Worm (Caenorhabditis elegans): ENCODE measurements around the gene tni-1.

Gene tni-1

ce11 chrX:11385916-11386315 lies 8.6 kb upstream of the tni-1 start:
- no peak for TF ChIP-seq zag-1 (tag; optimal IDR thresholded peaks at IDR 0.05)
- no peak for TF ChIP-seq ctbp-1 (GFP tag; IDR thresholded peaks at IDR 0.05)
- TF ChIP-seq zfp-3 (GFP tag; conservative IDR thresholded peaks at IDR 0.05) = no peak
- TF ChIP-seq R02D3.7 (tag; optimal IDR thresholded peaks at IDR 0.05) = no peak
- TF ChIP-seq nhr-6 (tag; optimal IDR thresholded peaks at IDR 0.05) = no peak
- TF ChIP-seq unc-62 (GFP tag; optimal IDR thresholded peaks at IDR 0.05 in 1 of 2) = no peak
- no peak for TF ChIP-seq unc-62 (tag; optimal IDR thresholded peaks at IDR 0.05)

- peak; percentile 26 for TF ChIP-seq hlh-11 (tag; optimal IDR thresholded peaks at IDR 0.05)
- 0 out of 2 replicates have a peak, but pooled peaks have one; percentile 56 for TF ChIP-seq madf-9 (GFP tag; conservative IDR thresholded peaks at IDR 0.05)
- peak in 1 of 2 experiments; percentile 96 for TF ChIP-seq unc-62 (GFP tag; optimal IDR thresholded peaks at IDR 0.05 in 1 of 2)
- TF ChIP-seq unc-62 (tag; optimal IDR thresholded peaks at IDR 0.05) = no peak
- TF ChIP-seq aha-1 (tag) = peak; percentile 74
- peak; percentile 87 for TF ChIP-seq set-16 (GFP tag; IDR thresholded peaks at IDR 0.05)
- no peak for TF ChIP-seq hif-1 (tag; optimal IDR thresholded peaks at IDR 0.05)
- TF ChIP-seq mdl-1 (tag; optimal IDR thresholded peaks at IDR 0.05) = peak in 1 of 2 experiments; percentile 21
- 0 out of 2 replicates have a peak, but pooled peaks have one; percentile 46 for TF ChIP-seq tag-97 (GFP tag; IDR thresholded peaks at IDR 0.05)
- no peak for TF ChIP-seq nhr-77 (tag; optimal IDR thresholded peaks at IDR 0.05)
- no peak for TF ChIP-seq rbr-2 (tag; optimal IDR thresholded peaks at IDR 0.05)
- TF ChIP-seq hlh-30 (tag; optimal IDR thresholded peaks at IDR 0.05; ENCODE audit: insufficient read depth) = peak; percentile 19
- peak; percentile 44 for TF ChIP-seq mxl-3 (GFP tag; optimal IDR thresholded peaks at IDR 0.05)
- TF ChIP-seq nhr-42 (GFP tag; IDR thresholded peaks at IDR 0.05) = no peak
- peak; percentile 7 for TF ChIP-seq spr-1 (tag; optimal IDR thresholded peaks at IDR 0.05)
Measured at ce11 chrX:11384534-11385441, 7.5 kb upstream of the tni-1 start, which contains the start of the genes F08B12.11 and prmn-1. F08B12.11 (plus strand) TSS chrX:11385054. prmn-1 (plus strand) TSS chrX:11385084.

ce11 chrX:11383359-11383758 lies 6.1 kb upstream of the tni-1 start:
- no peak for TF ChIP-seq nhr-6 (tag; optimal IDR thresholded peaks at IDR 0.05)
- no peak for TF ChIP-seq mdl-1 (tag; optimal IDR thresholded peaks at IDR 0.05)
- TF ChIP-seq nhr-10 (tag; optimal IDR thresholded peaks at IDR 0.05) = no peak
- no peak for TF ChIP-seq nhr-41 (GFP tag; IDR thresholded peaks at IDR 0.05)
- peak; percentile 54 for TF ChIP-seq ces-1 (GFP tag; optimal IDR thresholded peaks at IDR 0.05)
- no peak for TF ChIP-seq zip-2 (tag; optimal IDR thresholded peaks at IDR 0.05)
- peak in 1 of 2 experiments; percentile 29 for TF ChIP-seq unc-62 (GFP tag; optimal IDR thresholded peaks at IDR 0.05 in 1 of 2)
- TF ChIP-seq unc-62 (tag; optimal IDR thresholded peaks at IDR 0.05) = no peak
- no peak for TF ChIP-seq F37D6.2 (tag; optimal IDR thresholded peaks at IDR 0.05)
- no peak for TF ChIP-seq lir-3 (tag; optimal IDR thresholded peaks at IDR 0.05)
- no peak for TF ChIP-seq ZK546.5 (tag; optimal IDR thresholded peaks at IDR 0.05)
- no peak for TF ChIP-seq pqm-1 (tag; optimal IDR thresholded peaks at IDR 0.05)
- no peak for TF ChIP-seq gei-8 (GFP tag; optimal IDR thresholded peaks at IDR 0.05)
- no peak for TF ChIP-seq daf-16 (GFP tag; optimal IDR thresholded peaks at IDR 0.05)
- no peak for TF ChIP-seq daf-16 (tag; optimal IDR thresholded peaks at IDR 0.05)
- TF ChIP-seq mep-1 (tag; optimal IDR thresholded peaks at IDR 0.05) = no peak
- peak in 1 of 2 experiments; percentile 21 for TF ChIP-seq lsy-2 (tag; optimal IDR thresholded peaks at IDR 0.05)

ce11 chrX:11379135-11379781 lies 2.0 kb upstream of the tni-1 start:
- TF ChIP-seq Y5F2A.4 (GFP tag; optimal IDR thresholded peaks at IDR 0.05) (no peak), snpc-1.2 (GFP tag; IDR thresholded peaks at IDR 0.05) (no peak), dve-1 (tag; optimal IDR thresholded peaks at IDR 0.05; ENCODE audit: insufficient read depth) (no peak), lin-38 (GFP tag; IDR thresholded peaks at IDR 0.05) (no peak), R02D3.7 (tag; optimal IDR thresholded peaks at IDR 0.05) (no peak), ceh-32 (tag; optimal IDR thresholded peaks at IDR 0.05; ENCODE audit: poor library complexity) (no peak), fkh-10 (GFP tag; optimal IDR thresholded peaks at IDR 0.05) (peak; percentile 38), unc-62 (GFP tag; optimal IDR thresholded peaks at IDR 0.05 in 1 of 2) (peak in 1 of 2 experiments; percentile 89), unc-62 (tag; optimal IDR thresholded peaks at IDR 0.05) (no peak), aly-2 (tag; optimal IDR thresholded peaks at IDR 0.05) (no peak), lim-7 (GFP tag; IDR thresholded peaks at IDR 0.05) (0 out of 2 replicates have a peak, but pooled peaks have one; percentile 29), gei-8 (GFP tag; optimal IDR thresholded peaks at IDR 0.05) (no peak), F44E2.7 (GFP tag; IDR thresholded peaks at IDR 0.05) (no peak), set-16 (GFP tag; IDR thresholded peaks at IDR 0.05) (peak; percentile 18; the same call in 1 of the 2 replicates), vab-7 (GFP tag; IDR thresholded peaks at IDR 0.05) (no peak)
